Fruit fly (Drosophila melanogaster) whole organism, embryonic: ENCODE results near the gene Obp99b.

Source experiments
- Bdp1 ChIP-seq: fragments of 200-800 bp; sonication (Bioruptor generic); optimal IDR thresholded peaks from 3 replicates; lab custom pipeline; 2016; ENCODE audit warnings: missing biosample characterization, missing genetic modification characterization
- CG11398 ChIP-seq: fragments of 200-800 bp; sonication (Bioruptor generic); optimal IDR thresholded peaks from 2 replicates; lab custom pipeline; 2016; ENCODE audit warnings: missing biosample characterization, missing genetic modification characterization
- CG11695 ChIP-seq: fragments of 200-800 bp; sonication (Bioruptor generic); IDR thresholded peaks from 3 replicates; pipeline ENCODE4 v1.3.6; 2022; ENCODE audit warnings: missing biosample characterization, missing genetic modification characterization
- CG12659 ChIP-seq: fragments of 200-800 bp; sonication (Bioruptor generic); optimal IDR thresholded peaks from 3 replicates; lab custom pipeline; 2017; ENCODE audit warnings: mild to moderate bottlenecking, missing biosample characterization, missing genetic modification reagents, missing genetic modification characterization
- CG13123 ChIP-seq: fragments of 200-800 bp; sonication (Bioruptor generic); optimal IDR thresholded peaks from 2 replicates; lab custom pipeline; 2016; ENCODE audit warnings: missing biosample characterization, missing genetic modification characterization
- CG13424 ChIP-seq: fragments of 200-800 bp; sonication (Bioruptor generic); optimal IDR thresholded peaks from 2 replicates; lab custom pipeline; 2019; ENCODE audit warnings: missing biosample characterization, mild to moderate bottlenecking, missing genetic modification characterization, moderate library complexity
- CG17186 ChIP-seq: fragments of 200-800 bp; sonication (Bioruptor generic); optimal IDR thresholded peaks from 3 replicates; lab custom pipeline; 2017; ENCODE audit warnings: missing biosample characterization, missing genetic modification reagents, missing genetic modification characterization
- CG18619 ChIP-seq: fragments of 200-800 bp; sonication (Bioruptor generic); optimal IDR thresholded peaks from 3 replicates; lab custom pipeline; 2017; ENCODE audit warnings: missing biosample characterization, mild to moderate bottlenecking, missing genetic modification characterization
- CG2712 ChIP-seq: fragments of 200-800 bp; optimal IDR thresholded peaks from 3 replicates; lab custom pipeline; 2019; ENCODE audit warnings: missing biosample characterization, mild to moderate bottlenecking, missing genetic modification characterization, moderate library complexity
- CG33557 ChIP-seq: fragments of 200-800 bp; sonication (Bioruptor generic); optimal IDR thresholded peaks from 2 replicates; lab custom pipeline; 2019; ENCODE audit warnings: missing biosample characterization, mild to moderate bottlenecking, missing genetic modification characterization, moderate library complexity
- CG34224 ChIP-seq: fragments of 200-800 bp; sonication (Bioruptor generic); IDR thresholded peaks from 3 replicates; pipeline ENCODE4 v1.3.6; 2022; ENCODE audit warnings: missing biosample characterization, missing genetic modification characterization; ENCODE audit not compliant: partially characterized antibody
- CG3847 ChIP-seq: fragments of 200-800 bp; sonication (Bioruptor generic); IDR thresholded peaks from 2 replicates; pipeline ENCODE4 v1.3.6; 2022; ENCODE audit warnings: missing biosample characterization, missing genetic modification characterization
- CG7963 ChIP-seq: fragments of 200-800 bp; sonication (Bioruptor generic); IDR thresholded peaks from 3 replicates; pipeline ENCODE4 v1.3.6; 2022; ENCODE audit warnings: missing biosample characterization, missing genetic modification characterization; ENCODE audit not compliant: partially characterized antibody
- CG8089 ChIP-seq: fragments of 200-800 bp; sonication (Bioruptor generic); optimal IDR thresholded peaks from 3 replicates; lab custom pipeline; 2016; ENCODE audit warnings: missing biosample characterization, missing genetic modification characterization
- CG9727 ChIP-seq: fragments of 200-800 bp; sonication (Bioruptor generic); optimal IDR thresholded peaks from 3 replicates; lab custom pipeline; 2017; ENCODE audit warnings: missing biosample characterization, mild to moderate bottlenecking, missing genetic modification characterization
- CG9797 ChIP-seq: fragments of 200-800 bp; sonication (Bioruptor generic); optimal IDR thresholded peaks from 3 replicates; lab custom pipeline; 2018; ENCODE audit warnings: missing biosample characterization, mild to moderate bottlenecking, missing genetic modification characterization
- H2.0 ChIP-seq: fragments of 200-800 bp; sonication (Bioruptor generic); IDR thresholded peaks from 2 replicates; pipeline ENCODE4 v1.3.6; 2022; ENCODE audit warnings: missing biosample characterization, missing genetic modification characterization
- Med ChIP-seq: fragments of 200-800 bp; sonication (Bioruptor generic); peaks from one replicate; lab custom pipeline; 2016; ENCODE audit warnings: missing biosample characterization, missing genetic modification characterization, mild to moderate bottlenecking, inconsistent platforms, moderate library complexity
- NK7.1 ChIP-seq: fragments of 200-800 bp; sonication (Bioruptor generic); optimal IDR thresholded peaks from 3 replicates; lab custom pipeline; 2016; ENCODE audit warnings: missing biosample characterization, missing genetic modification characterization
- Neu2 ChIP-seq: fragments of 200-800 bp; sonication (Bioruptor generic); optimal IDR thresholded peaks from 3 replicates; lab custom pipeline; 2016; ENCODE audit warnings: missing biosample characterization, missing genetic modification characterization, borderline replicate concordance
- NfI ChIP-seq: fragments of 200-800 bp; sonication (Bioruptor generic); optimal IDR thresholded peaks from 3 replicates; lab custom pipeline; 2018; ENCODE audit warnings: missing biosample characterization, mild to moderate bottlenecking, missing genetic modification characterization, moderate library complexity
- Oli ChIP-seq: fragments of 200-800 bp; sonication (Bioruptor generic); optimal IDR thresholded peaks from 2 replicates; lab custom pipeline; 2018; ENCODE audit warnings: missing biosample characterization, mild to moderate bottlenecking, missing genetic modification characterization, moderate library complexity
- Opbp ChIP-seq: fragments of 200-800 bp; sonication (Bioruptor generic); IDR thresholded peaks from 3 replicates; pipeline ENCODE4 v1.3.6; 2022; ENCODE audit warnings: missing biosample characterization, missing genetic modification characterization; ENCODE audit not compliant: partially characterized antibody
- Ptx1 ChIP-seq: fragments of 200-800 bp; sonication (Bioruptor generic); IDR thresholded peaks from 2 replicates; pipeline ENCODE4 v1.3.6; 2022; ENCODE audit warnings: missing biosample characterization, missing genetic modification characterization
- Sry-β ChIP-seq: fragments of 200-800 bp; sonication (Bioruptor generic); optimal IDR thresholded peaks from 2 replicates; lab custom pipeline; 2018; ENCODE audit warnings: missing biosample characterization, mild to moderate bottlenecking, missing genetic modification characterization, moderate library complexity
- bab2 ChIP-seq: fragments of 200-800 bp; sonication (Bioruptor generic); optimal IDR thresholded peaks from 2 replicates; lab custom pipeline; 2016; ENCODE audit warnings: missing biosample characterization, missing genetic modification characterization
- bbx ChIP-seq: fragments of 200-800 bp; sonication (Bioruptor generic); IDR thresholded peaks from 2 replicates; pipeline ENCODE4 v1.3.6; 2022; ENCODE audit warnings: missing biosample characterization, missing genetic modification characterization; ENCODE audit not compliant: partially characterized antibody
- caup ChIP-seq: fragments of 200-800 bp; sonication (Bioruptor generic); optimal IDR thresholded peaks from 3 replicates; lab custom pipeline; 2017; ENCODE audit warnings: missing biosample characterization, mild to moderate bottlenecking, missing genetic modification characterization, moderate library complexity; ENCODE audit not compliant: severe bottlenecking
- ci ChIP-seq: fragments of 200-800 bp; sonication (Bioruptor generic); IDR thresholded peaks from 3 replicates; pipeline ENCODE4 v1.3.6; 2022; ENCODE audit warnings: missing biosample characterization, missing genetic modification characterization
- danr ChIP-seq: fragments of 200-800 bp; sonication (Bioruptor generic); IDR thresholded peaks from 2 replicates; pipeline ENCODE4 v1.3.6; 2022; ENCODE audit warnings: missing biosample characterization, missing genetic modification characterization
- dysf ChIP-seq: fragments of 200-800 bp; sonication (Bioruptor generic); IDR thresholded peaks from 3 replicates; pipeline ENCODE4 v1.3.6; 2022; ENCODE audit warnings: missing biosample characterization, missing genetic modification characterization
- ewg ChIP-seq: fragments of 200-800 bp; sonication (Bioruptor generic); optimal IDR thresholded peaks from 3 replicates; lab custom pipeline; 2017; ENCODE audit warnings: mild to moderate bottlenecking, missing biosample characterization, missing genetic modification reagents, missing genetic modification characterization
- fu2 ChIP-seq: fragments of 200-800 bp; sonication (Bioruptor generic); optimal IDR thresholded peaks from 2 replicates; lab custom pipeline; 2016; ENCODE audit warnings: missing biosample characterization, missing genetic modification characterization
- gcm ChIP-seq: fragments of 200-800 bp; sonication (Bioruptor generic); optimal IDR thresholded peaks from 2 replicates; lab custom pipeline; 2019; ENCODE audit warnings: missing biosample characterization, mild to moderate bottlenecking, missing genetic modification characterization, moderate library complexity
- grn ChIP-seq: fragments of 200-800 bp; sonication (Bioruptor generic); optimal IDR thresholded peaks from 3 replicates; lab custom pipeline; 2017; ENCODE audit warnings: missing biosample characterization, missing genetic modification characterization
- hb ChIP-seq: fragments of 200-800 bp; sonication (Bioruptor generic); IDR thresholded peaks from 3 replicates; pipeline ENCODE4 v1.3.6; 2022; ENCODE audit warnings: missing biosample characterization, missing genetic modification characterization; ENCODE audit not compliant: partially characterized antibody
- inv ChIP-seq: fragments of 200-800 bp; sonication (Bioruptor generic); IDR thresholded peaks from 2 replicates; pipeline ENCODE4 v1.3.6; 2022; ENCODE audit warnings: missing biosample characterization, missing genetic modification characterization; ENCODE audit not compliant: partially characterized antibody
- jigr1 ChIP-seq: fragments of 200-800 bp; sonication (Bioruptor generic); IDR thresholded peaks from 3 replicates; pipeline ENCODE4 v1.3.6; 2022; ENCODE audit warnings: missing biosample characterization, missing genetic modification characterization
- lab ChIP-seq: fragments of 200-800 bp; sonication (Bioruptor generic); optimal IDR thresholded peaks from 3 replicates; lab custom pipeline; 2017; ENCODE audit warnings: missing biosample characterization, missing genetic modification characterization, mild to moderate bottlenecking, moderate library complexity, missing genetic modification reagents
- nerfin-2 ChIP-seq: fragments of 200-800 bp; sonication (Bioruptor generic); IDR thresholded peaks from 2 replicates; pipeline ENCODE4 v1.3.6; 2022; ENCODE audit warnings: missing biosample characterization, missing genetic modification characterization; ENCODE audit not compliant: partially characterized antibody
- rib ChIP-seq: fragments of 200-800 bp; sonication (Bioruptor generic); IDR thresholded peaks from 2 replicates; pipeline ENCODE4 v1.3.6; 2022; ENCODE audit warnings: missing biosample characterization, missing genetic modification characterization
- ro ChIP-seq: fragments of 200-800 bp; sonication (Bioruptor generic); IDR thresholded peaks from 2 replicates; pipeline ENCODE4 v1.3.6; 2022; ENCODE audit warnings: missing biosample characterization, missing genetic modification characterization
- slbo ChIP-seq: fragments of 200-800 bp; sonication (Bioruptor generic); IDR thresholded peaks from 2 replicates; pipeline ENCODE4 v1.3.6; 2022; ENCODE audit warnings: missing biosample characterization, missing genetic modification characterization
- tna ChIP-seq: fragments of 200-800 bp; sonication (Bioruptor generic); IDR thresholded peaks from 2 replicates; pipeline ENCODE4 v1.3.6; 2022; ENCODE audit warnings: missing biosample characterization, missing genetic modification characterization; ENCODE audit not compliant: partially characterized antibody
- trh ChIP-seq: fragments of 200-800 bp; sonication (Bioruptor generic); optimal IDR thresholded peaks from 2 replicates; lab custom pipeline; 2016; ENCODE audit warnings: missing biosample characterization, missing genetic modification characterization
- tup ChIP-seq: fragments of 200-800 bp; sonication (Bioruptor generic); optimal IDR thresholded peaks from 2 replicates; lab custom pipeline; 2016; ENCODE audit warnings: missing biosample characterization, mild to moderate bottlenecking, missing genetic modification characterization, moderate library complexity
- vnd ChIP-seq: fragments of 200-800 bp; sonication (Bioruptor generic); IDR thresholded peaks from 3 replicates; pipeline ENCODE4 v1.3.6; 2022; ENCODE audit warnings: missing biosample characterization, missing genetic modification characterization; ENCODE audit not compliant: partially characterized antibody

Gene Obp99b

dm6 chr3R:29748591-29749303 lies 32.1 kb upstream of the Obp99b start, which contains the start of the genes ATPsyngamma and yata (continued):
- TF ChIP-seq ro (GFP tag; lab: Robert Waterston, UW), result no peak
- 0 out of 3 replicates have a peak, but pooled peaks have one; percentile 36 for TF ChIP-seq ci
- TF ChIP-seq CG18619 (GFP tag; lab: Kevin White, UChicago), result peak; percentile 40
- TF ChIP-seq tna (GFP tag; lab: Robert Waterston, UW), result peak; percentile 46; the same call in 1 of the 2 replicates
- peak; percentile 75 for TF ChIP-seq inv (GFP tag; lab: Robert Waterston, UW)
- TF ChIP-seq Sry-β (GFP tag; lab: Kevin White, UChicago), result peak; percentile 41
- TF ChIP-seq Ptx1, result peak; percentile 47
- peak; percentile 83 for TF ChIP-seq CG12659 (GFP tag; lab: Kevin White, UChicago)
- no peak for TF ChIP-seq CG11398 (GFP tag; lab: Kevin White, UChicago)
- TF ChIP-seq NK7.1 (GFP tag; lab: Kevin White, UChicago), result no peak
- peak; percentile 11 for TF ChIP-seq ewg
- no peak for TF ChIP-seq danr (GFP tag; lab: Robert Waterston, UW)
- no peak for TF ChIP-seq CG13123
- TF ChIP-seq Oli, result peak; percentile 19
- TF ChIP-seq CG9797 (GFP tag; lab: Kevin White, UChicago), result peak; percentile 13
- peak; percentile 22 for TF ChIP-seq NfI (GFP tag; lab: Kevin White, UChicago)
- TF ChIP-seq CG13424, result peak; percentile 47
- TF ChIP-seq grn (GFP tag; lab: Kevin White, UChicago), result no peak
- no peak for TF ChIP-seq bab2 (GFP tag; lab: Kevin White, UChicago)
- TF ChIP-seq fu2 (GFP tag; lab: Kevin White, UChicago), result no peak
- peak; percentile 49; the same call in 2 of the 3 replicates for TF ChIP-seq CG7963 (GFP tag; lab: Robert Waterston, UW)
- TF ChIP-seq vnd (GFP tag; lab: Robert Waterston, UW), result peak; percentile 62; the same call in 2 of the 3 replicates
- TF ChIP-seq CG3847 (GFP tag; lab: Robert Waterston, UW), result peak; percentile 59; the same call in 1 of the 2 replicates
- TF ChIP-seq CG17186 (GFP tag; lab: Kevin White, UChicago), result peak; percentile 5
- TF ChIP-seq hb (GFP tag; lab: Robert Waterston, UW), result peak; percentile 49; the same call in 1 of the 3 replicates
- peak; percentile 6 for TF ChIP-seq Med (GFP tag; lab: Kevin White, UChicago)
- no peak for TF ChIP-seq gcm (GFP tag; lab: Kevin White, UChicago)
- peak; percentile 53 for TF ChIP-seq CG2712 (tag; lab: Kevin White, UChicago)
- TF ChIP-seq Opbp, result peak; percentile 99
- no peak for TF ChIP-seq CG11695 (GFP tag; lab: Robert Waterston, UW)
- TF ChIP-seq dysf (GFP tag; lab: Robert Waterston, UW), result peak; percentile 19; the same call in 1 of the 3 replicates
- 0 out of 2 replicates have a peak, but pooled peaks have one; percentile 30 for TF ChIP-seq nerfin-2 (GFP tag; lab: Robert Waterston, UW)
- TF ChIP-seq caup (GFP tag; lab: Kevin White, UChicago), result peak; percentile 20
- no peak for TF ChIP-seq H2.0 (GFP tag; lab: Robert Waterston, UW)
- no peak for TF ChIP-seq Neu2
- TF ChIP-seq CG8089, result no peak
- TF ChIP-seq CG34224 (GFP tag; lab: Robert Waterston, UW), result peak; percentile 43
- TF ChIP-seq jigr1, result peak; percentile 81; the same call in 2 of the 3 replicates
- peak; percentile 81 for TF ChIP-seq bbx (GFP tag; lab: Robert Waterston, UW)
- TF ChIP-seq trh (GFP tag; lab: Kevin White, UChicago), result no peak
- peak; percentile 28 for TF ChIP-seq CG9727 (GFP tag; lab: Kevin White, UChicago)
- no peak for TF ChIP-seq tup (GFP tag; lab: Kevin White, UChicago)
- TF ChIP-seq slbo (GFP tag; lab: Robert Waterston, UW), result peak; percentile 64
- TF ChIP-seq CG33557 (GFP tag; lab: Kevin White, UChicago), result peak; percentile 43
- TF ChIP-seq Bdp1 (GFP tag; lab: Kevin White, UChicago), result no peak
- TF ChIP-seq lab (GFP tag; lab: Kevin White, UChicago), result no peak
- 0 out of 2 replicates have a peak, but pooled peaks have one; percentile 28 for TF ChIP-seq rib (GFP tag; lab: Robert Waterston, UW)
